Worm (Caenorhabditis elegans) whole organism, midembryonic: ENCODE results near the gene sssh-1.

Experiments used
- T22C8.4 ChIP-seq: fragments of 200-800 bp; sonication (Bioruptor generic); IDR thresholded peaks from 2 replicates; pipeline ENCODE4 v1.3.6; 2022; ENCODE audit warnings: missing genetic modification characterization, missing compliant biosample characterization
- cog-1 ChIP-seq: sonication (generic microtip); optimal IDR thresholded peaks from 2 replicates; lab custom pipeline; 2016; ENCODE audit warnings: missing genetic modification characterization, missing compliant biosample characterization
- flt-1 ChIP-seq: fragments of 200-800 bp; sonication (Bioruptor generic); IDR thresholded peaks from 2 replicates; pipeline ENCODE4 v1.3.6; 2022; ENCODE audit warnings: missing genetic modification characterization, missing compliant biosample characterization
- klf-2 ChIP-seq: fragments of 200-800 bp; sonication (Bioruptor generic); conservative IDR thresholded peaks from 2 replicates; pipeline ENCODE4 v1.3.6; 2022; ENCODE audit warnings: missing genetic modification reagents, missing genetic modification characterization, missing compliant biosample characterization
- med-1 ChIP-seq: sonication (generic microtip); optimal IDR thresholded peaks from 2 replicates; lab custom pipeline; 2017; ENCODE audit warnings: missing genetic modification characterization, mild to moderate bottlenecking, missing compliant biosample characterization, antibody characterized with exemption, missing genetic modification reagents; ENCODE audit not compliant: insufficient read depth
- ref-1 ChIP-seq: fragments of 200-800 bp; sonication (Bioruptor generic); conservative IDR thresholded peaks from 2 replicates; pipeline ENCODE4 v1.3.6; 2022; ENCODE audit warnings: missing genetic modification reagents, missing genetic modification characterization, missing compliant biosample characterization
- tab-1 ChIP-seq: fragments of 200-800 bp; sonication (Bioruptor generic); IDR thresholded peaks from 2 replicates; pipeline ENCODE4 v1.3.6; 2022; ENCODE audit warnings: missing genetic modification characterization, missing compliant biosample characterization
- ztf-23 ChIP-seq: fragments of 200-800 bp; sonication (Bioruptor generic); IDR thresholded peaks from 2 replicates; pipeline ENCODE4 v1.3.6; 2022; ENCODE audit warnings: missing genetic modification reagents, missing genetic modification characterization, missing compliant biosample characterization
- ztf-29 ChIP-seq: fragments of 200-800 bp; sonication (Bioruptor generic); IDR thresholded peaks from 2 replicates; pipeline ENCODE4 v1.3.6; 2022; ENCODE audit warnings: missing genetic modification reagents, missing genetic modification characterization, missing compliant biosample characterization

sssh-1 gene

DNA sequence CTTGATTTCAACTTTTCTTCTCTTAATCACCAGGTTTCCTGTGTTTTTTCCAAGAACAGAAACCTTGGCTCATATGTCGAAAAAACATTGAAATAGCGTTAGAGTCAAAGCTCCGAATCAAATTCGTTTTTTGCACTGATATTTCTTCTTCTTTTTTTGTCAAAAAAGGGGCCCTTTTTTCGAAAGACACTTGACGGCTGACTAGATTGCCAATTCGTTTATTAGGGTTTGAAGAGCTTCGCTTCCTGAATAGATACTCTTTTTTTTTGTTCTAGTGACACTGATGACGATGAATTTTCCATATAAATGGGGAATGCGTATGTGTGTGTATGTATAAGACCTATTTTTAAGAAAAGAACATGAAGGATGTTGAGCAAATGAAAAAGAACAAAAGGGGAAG is 41.0 kb downstream of the sssh-1 start:
- TF ChIP-seq klf-2 (GFP tag; lab: Robert Waterston, UW) (no peak), med-1 (GFP tag; lab: Kevin White, UChicago) (no peak), ztf-23 (no peak), ztf-29 (GFP tag; lab: Robert Waterston, UW) (no peak), T22C8.4 (GFP tag; lab: Robert Waterston, UW) (no peak), ref-1 (GFP tag; lab: Robert Waterston, UW) (no peak), tab-1 (GFP tag; lab: Robert Waterston, UW) (no peak), flt-1 (GFP tag; lab: Robert Waterston, UW) (no peak), cog-1 (tag; lab: Kevin White, UChicago) (no peak)

DNA sequence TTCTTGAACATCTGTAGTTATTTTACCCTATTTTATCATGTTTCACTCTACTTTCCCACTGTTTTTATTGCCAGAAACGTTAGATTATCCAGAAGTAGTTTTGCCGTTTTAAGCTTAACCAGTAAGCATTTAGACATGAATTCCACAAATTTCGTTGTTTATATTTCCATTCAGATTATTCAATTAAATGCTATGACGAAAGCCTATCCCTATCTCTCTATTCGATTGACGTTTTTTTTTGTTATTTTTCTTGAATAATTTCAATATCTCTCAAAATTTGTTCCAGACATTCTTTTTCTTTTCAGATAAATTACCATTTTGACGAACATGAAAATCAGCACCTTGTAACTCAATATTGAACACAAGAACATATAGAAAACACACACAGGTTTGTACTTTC is 42.8 kb downstream of the sssh-1 start, which contains the start of gene npr-40:
Gene npr-40 (plus strand): TSS at position 301 of the 400 bp plus-strand sequence.
- TF ChIP-seq T22C8.4 (GFP tag; lab: Robert Waterston, UW): no peak
- no peak for TF ChIP-seq tab-1 (GFP tag; lab: Robert Waterston, UW)
- TF ChIP-seq ztf-29 (GFP tag; lab: Robert Waterston, UW): no peak
- no peak for TF ChIP-seq klf-2 (GFP tag; lab: Robert Waterston, UW)
- TF ChIP-seq cog-1 (tag; lab: Kevin White, UChicago): no peak
- no peak for TF ChIP-seq flt-1 (GFP tag; lab: Robert Waterston, UW)
- no peak for TF ChIP-seq ref-1 (GFP tag; lab: Robert Waterston, UW)
- TF ChIP-seq ztf-23: no peak
- no peak for TF ChIP-seq med-1 (GFP tag; lab: Kevin White, UChicago)

- TF ChIP-seq tab-1 (GFP tag; lab: Robert Waterston, UW): no peak
- TF ChIP-seq ztf-23: no peak
- no peak for TF ChIP-seq ref-1 (GFP tag; lab: Robert Waterston, UW)
- TF ChIP-seq klf-2 (GFP tag; lab: Robert Waterston, UW): no peak
- no peak for TF ChIP-seq med-1 (GFP tag; lab: Kevin White, UChicago)
- no peak for TF ChIP-seq cog-1 (tag; lab: Kevin White, UChicago)
- TF ChIP-seq T22C8.4 (GFP tag; lab: Robert Waterston, UW): no peak
- TF ChIP-seq flt-1 (GFP tag; lab: Robert Waterston, UW): no peak
- no peak for TF ChIP-seq ztf-29 (GFP tag; lab: Robert Waterston, UW)
These were observed 45.1 kb downstream of the sssh-1 start for ce11 chrX:14920880-14921279.

DNA sequence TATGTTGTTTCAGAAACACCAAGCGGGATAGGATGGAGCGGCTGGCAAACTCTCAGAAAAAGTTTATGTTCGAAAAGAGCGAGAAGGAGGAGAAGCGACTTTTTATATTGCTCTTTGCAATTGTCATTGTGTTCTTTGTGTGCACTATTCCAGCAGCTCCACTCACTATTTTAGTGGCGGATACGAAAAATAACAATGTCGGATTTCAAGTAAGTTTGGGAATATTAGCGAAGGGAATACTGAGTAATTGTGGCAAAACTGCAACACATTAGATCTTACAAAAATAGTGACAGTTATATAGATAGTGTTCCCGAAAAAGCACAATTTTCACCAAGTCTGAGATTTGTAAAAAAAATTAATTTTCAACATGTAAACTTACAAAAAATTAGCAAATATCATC is 47.0 kb downstream of the sssh-1 start:
- TF ChIP-seq cog-1 (tag; lab: Kevin White, UChicago): no peak
- no peak for TF ChIP-seq flt-1 (GFP tag; lab: Robert Waterston, UW)
- no peak for TF ChIP-seq ref-1 (GFP tag; lab: Robert Waterston, UW)
- no peak for TF ChIP-seq tab-1 (GFP tag; lab: Robert Waterston, UW)
- TF ChIP-seq klf-2 (GFP tag; lab: Robert Waterston, UW): no peak
- no peak for TF ChIP-seq T22C8.4 (GFP tag; lab: Robert Waterston, UW)
- no peak for TF ChIP-seq ztf-23
- TF ChIP-seq ztf-29 (GFP tag; lab: Robert Waterston, UW): no peak
- TF ChIP-seq med-1 (GFP tag; lab: Kevin White, UChicago): no peak
